Fruit fly (Drosophila melanogaster) whole organism, pupa: ENCODE data around the gene GILT1.

Source experiments
- CG10348 ChIP-seq: fragments of 200-800 bp; sonication (Bioruptor generic); IDR thresholded peaks from 2 replicates; pipeline ENCODE4 v1.3.6; 2022; ENCODE audit warnings: missing biosample characterization, missing genetic modification characterization
- CG12605 ChIP-seq: fragments of 200-800 bp; sonication (Bioruptor generic); IDR thresholded peaks from 2 replicates; pipeline ENCODE4 v1.3.6; 2022; ENCODE audit warnings: missing biosample characterization, missing genetic modification characterization
- CG13204 ChIP-seq: fragments of 200-800 bp; sonication (Bioruptor generic); optimal IDR thresholded peaks from 2 replicates; lab custom pipeline; 2018; ENCODE audit warnings: missing biosample characterization, mild to moderate bottlenecking, missing genetic modification characterization, moderate library complexity
- CG14655 ChIP-seq: fragments of 200-800 bp; sonication (Bioruptor generic); optimal IDR thresholded peaks from 3 replicates; lab custom pipeline; 2017; ENCODE audit warnings: mild to moderate bottlenecking, missing biosample characterization, missing genetic modification reagents, missing genetic modification characterization
- CG15710 ChIP-seq: fragments of 200-800 bp; sonication (Bioruptor generic); optimal IDR thresholded peaks from 2 replicates; lab custom pipeline; 2018; ENCODE audit warnings: missing biosample characterization, mild to moderate bottlenecking, missing genetic modification characterization, moderate library complexity
- CG17806 ChIP-seq: fragments of 200-800 bp; sonication (Bioruptor generic); optimal IDR thresholded peaks from 2 replicates; lab custom pipeline; 2018; ENCODE audit warnings: missing biosample characterization, mild to moderate bottlenecking, missing genetic modification characterization, moderate library complexity
- CG32121 ChIP-seq: fragments of 200-800 bp; sonication (Bioruptor generic); IDR thresholded peaks from 2 replicates; pipeline ENCODE4 v1.3.6; 2022; ENCODE audit warnings: missing biosample characterization, missing genetic modification characterization
- CG34367 ChIP-seq: fragments of 200-800 bp; sonication (Bioruptor generic); optimal IDR thresholded peaks from 2 replicates; lab custom pipeline; 2018; ENCODE audit warnings: missing biosample characterization, mild to moderate bottlenecking, missing genetic modification characterization
- CG4496 ChIP-seq: fragments of 200-800 bp; sonication (Bioruptor generic); IDR thresholded peaks from 3 replicates; pipeline ENCODE4 v1.3.6; 2022; ENCODE audit warnings: missing biosample characterization, missing genetic modification characterization
- CG8159 ChIP-seq: fragments of 200-800 bp; sonication (Bioruptor generic); optimal IDR thresholded peaks from 3 replicates; lab custom pipeline; 2018; ENCODE audit warnings: missing biosample characterization, mild to moderate bottlenecking, missing genetic modification characterization, moderate library complexity
- CG8301 ChIP-seq: fragments of 200-800 bp; sonication (Bioruptor generic); optimal IDR thresholded peaks from 2 replicates; lab custom pipeline; 2018; ENCODE audit warnings: missing biosample characterization, mild to moderate bottlenecking, missing genetic modification characterization
- CG9948 ChIP-seq: fragments of 200-800 bp; sonication (Bioruptor generic); optimal IDR thresholded peaks from 2 replicates; lab custom pipeline; 2018; ENCODE audit warnings: missing biosample characterization, mild to moderate bottlenecking, missing genetic modification characterization, moderate library complexity
- D1 ChIP-seq: fragments of 200-800 bp; sonication (Bioruptor generic); optimal IDR thresholded peaks from 2 replicates; lab custom pipeline; 2018; ENCODE audit warnings: missing biosample characterization, mild to moderate bottlenecking, missing genetic modification characterization, moderate library complexity
- EcR ChIP-seq: fragments of 200-800 bp; sonication (Bioruptor generic); optimal IDR thresholded peaks from 3 replicates; lab custom pipeline; 2019; ENCODE audit warnings: missing biosample characterization, missing genetic modification characterization, mild to moderate bottlenecking, moderate library complexity, missing genetic modification reagents
- Ets98B ChIP-seq: fragments of 200-800 bp; sonication (Bioruptor generic); IDR thresholded peaks from 2 replicates; pipeline ENCODE4 v1.3.6; 2022; ENCODE audit warnings: missing biosample characterization, missing genetic modification characterization
- Pif1A ChIP-seq: fragments of 200-800 bp; sonication (Bioruptor generic); optimal IDR thresholded peaks from 3 replicates; lab custom pipeline; 2016; ENCODE audit warnings: missing biosample characterization, missing genetic modification characterization
- Pif1B ChIP-seq: fragments of 200-800 bp; sonication (Bioruptor generic); optimal IDR thresholded peaks from 3 replicates; lab custom pipeline; 2016; ENCODE audit warnings: missing biosample characterization, missing genetic modification characterization
- Snoo ChIP-seq: fragments of 200-800 bp; sonication (Bioruptor generic); optimal IDR thresholded peaks from 3 replicates; lab custom pipeline; 2017; ENCODE audit warnings: missing biosample characterization, mild to moderate bottlenecking, missing genetic modification characterization, inconsistent platforms
- fd96Ca ChIP-seq: fragments of 200-800 bp; sonication (Bioruptor generic); IDR thresholded peaks from 3 replicates; pipeline ENCODE4 v1.3.6; 2022; ENCODE audit warnings: missing biosample characterization, missing genetic modification characterization
- gl ChIP-seq: fragments of 200-800 bp; sonication (Bioruptor generic); optimal IDR thresholded peaks from 2 replicates; lab custom pipeline; 2018; ENCODE audit warnings: missing biosample characterization, mild to moderate bottlenecking, missing genetic modification characterization
- rn ChIP-seq: fragments of 200-800 bp; sonication (Bioruptor generic); IDR thresholded peaks from 2 replicates; pipeline ENCODE4 v1.3.6; 2022; ENCODE audit warnings: missing biosample characterization, missing genetic modification characterization

The GILT1 gene

DNA sequence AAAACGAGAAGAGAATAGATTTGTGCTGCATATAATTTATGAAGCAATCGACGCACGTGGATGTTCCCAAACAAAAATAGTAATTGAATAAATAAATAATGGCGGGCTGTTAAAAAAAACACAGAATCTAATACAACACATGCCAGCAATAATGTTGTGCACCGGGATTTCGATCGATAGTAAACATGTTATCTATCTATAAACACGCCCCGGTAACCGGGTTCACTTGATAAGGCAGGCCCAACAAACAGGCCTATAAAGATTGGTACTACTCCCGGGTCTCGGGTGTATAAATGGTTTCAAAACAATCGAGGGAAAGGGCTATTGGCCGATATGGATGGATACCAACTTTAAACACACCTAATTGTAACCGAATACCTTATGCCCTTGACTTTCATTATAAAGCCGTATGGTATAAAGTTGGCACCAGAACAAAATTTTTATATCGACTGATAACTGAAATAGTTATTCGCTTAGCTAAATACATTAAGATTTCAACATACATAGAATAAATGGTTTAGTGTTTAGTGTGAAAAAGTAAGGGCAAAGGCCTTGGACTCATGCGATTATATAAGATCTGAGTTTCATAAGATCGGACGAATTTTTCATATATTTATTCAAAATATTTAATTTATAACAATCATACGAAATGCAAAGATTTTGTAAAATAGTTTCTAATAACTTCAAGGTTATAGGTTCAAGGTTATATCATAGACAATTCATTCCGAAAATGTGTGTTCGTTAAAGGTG is 35.8 kb downstream of the GILT1 start:
- TF ChIP-seq Snoo (tag; lab: Kevin White, UChicago) (peak; percentile 24), EcR (GFP tag; lab: Kevin White, UChicago) (peak; percentile 11), D1 (tag; lab: Kevin White, UChicago) (no peak), CG15710 (tag; lab: Kevin White, UChicago) (no peak)

DNA sequence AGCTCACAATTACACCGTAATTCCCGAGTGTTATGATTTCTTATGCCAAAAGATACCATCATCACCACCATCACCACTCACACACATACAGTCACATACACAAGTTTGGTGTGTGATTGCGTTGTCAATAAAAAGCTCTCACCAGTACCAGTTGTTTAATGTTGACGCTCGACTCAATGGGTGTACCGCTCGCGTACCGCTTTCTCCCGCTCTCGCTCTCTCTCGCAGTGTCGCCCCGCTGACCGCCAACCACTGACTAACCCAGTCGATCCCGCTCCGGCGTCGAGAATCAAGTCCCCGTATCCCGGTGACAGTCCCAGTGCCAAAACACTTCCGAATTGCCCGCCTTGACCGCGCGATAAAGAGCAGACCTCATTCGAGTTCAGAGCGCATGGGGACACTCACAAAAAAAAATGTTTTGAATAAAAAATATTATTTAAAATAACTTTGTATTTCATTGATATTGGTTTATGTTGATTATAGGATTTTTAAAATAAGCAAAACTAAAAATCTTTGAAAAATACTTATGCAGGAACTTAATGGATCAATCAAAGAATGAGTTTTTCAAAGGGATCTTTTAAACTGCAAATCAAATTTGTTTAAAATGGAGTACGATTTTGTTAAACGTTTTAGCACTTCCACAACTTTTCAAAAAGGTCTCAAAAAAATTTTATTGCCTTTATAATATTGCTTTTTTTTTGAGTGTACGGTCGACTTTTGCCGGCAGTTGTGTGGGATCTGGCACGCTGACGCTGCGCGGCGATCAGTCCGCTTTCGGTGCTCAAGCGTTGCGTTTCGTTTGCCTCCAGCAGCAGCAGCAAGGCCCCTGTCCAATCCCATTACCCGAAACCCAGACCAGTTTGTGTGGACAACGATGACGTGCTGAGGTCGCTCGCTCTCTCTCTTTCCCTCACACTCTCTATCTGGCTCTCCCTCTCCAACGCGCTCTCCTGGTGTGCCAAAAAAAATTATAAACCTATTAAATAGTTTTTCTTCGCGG is 37.2 kb downstream of the GILT1 start, which contains the start of gene Dic1:
TSS of gene Dic1 (plus strand) at position 764 of the 1,000 bp plus-strand sequence.
- peak; percentile 96 for TF ChIP-seq CG17806 (tag; lab: Kevin White, UChicago)
- peak; percentile 90 for TF ChIP-seq Ets98B (GFP tag; lab: Robert Waterston, UW)
- TF ChIP-seq CG13204 (GFP tag; lab: Kevin White, UChicago): peak; percentile 94
- TF ChIP-seq Pif1B (GFP tag; lab: Kevin White, UChicago): peak; percentile 93
- peak; percentile 85 for TF ChIP-seq rn
- TF ChIP-seq CG8301 (tag; lab: Kevin White, UChicago): peak; percentile 98
- peak; percentile 95 for TF ChIP-seq CG15710 (tag; lab: Kevin White, UChicago)
- peak; percentile 97 for TF ChIP-seq Snoo (tag; lab: Kevin White, UChicago)
- TF ChIP-seq D1 (tag; lab: Kevin White, UChicago): peak; percentile 98
- peak; percentile 94 for TF ChIP-seq Pif1A
- peak; percentile 85 for TF ChIP-seq CG12605 (GFP tag; lab: Robert Waterston, UW)
- peak; percentile 98 for TF ChIP-seq CG14655 (GFP tag; lab: Kevin White, UChicago)
- TF ChIP-seq CG10348 (GFP tag; lab: Robert Waterston, UW): peak; percentile 56; the same call in 1 of the 2 replicates
- TF ChIP-seq CG4496 (GFP tag; lab: Robert Waterston, UW): peak; percentile 91
- TF ChIP-seq CG8159 (tag; lab: Kevin White, UChicago): peak; percentile 98
- peak; percentile 94 for TF ChIP-seq CG32121
- peak; percentile 83 for TF ChIP-seq fd96Ca
- peak; percentile 89 for TF ChIP-seq CG34367 (tag; lab: Kevin White, UChicago)
- TF ChIP-seq EcR (GFP tag; lab: Kevin White, UChicago): peak; percentile 39
- peak; percentile 51 for TF ChIP-seq gl (tag; lab: Kevin White, UChicago)
- peak; percentile 94 for TF ChIP-seq CG9948

DNA sequence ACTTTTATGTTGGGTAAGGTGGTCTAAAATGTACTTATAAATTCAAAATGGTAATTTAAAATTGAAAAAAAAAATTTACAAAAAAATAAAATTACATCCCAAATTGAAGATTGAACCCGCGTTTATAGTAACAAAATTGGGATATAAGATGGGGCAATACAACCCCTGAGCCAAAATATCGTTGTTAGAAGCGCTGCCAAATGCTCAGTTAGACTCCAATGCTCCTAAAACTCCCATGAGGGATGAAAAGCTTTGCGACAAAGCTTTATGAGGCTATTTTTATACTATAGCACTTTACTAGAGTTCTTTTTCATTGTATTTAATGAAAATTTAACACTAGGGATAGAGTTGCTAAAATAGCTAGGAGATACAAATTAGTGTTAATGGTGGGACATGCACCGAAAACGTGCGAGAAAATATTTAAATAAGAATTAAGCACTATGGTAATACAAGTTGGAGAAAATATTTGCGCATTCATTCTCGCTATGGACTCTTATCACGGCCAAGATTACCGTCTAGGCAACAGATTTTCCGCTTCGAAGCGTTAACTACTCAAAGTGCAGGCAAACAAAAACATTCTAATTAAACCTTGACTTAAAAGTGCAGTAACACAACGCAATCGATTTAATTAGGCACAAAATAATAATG is 38.2 kb downstream of the GILT1 start:
- TF ChIP-seq fd96Ca: no peak
- TF ChIP-seq Pif1B (GFP tag; lab: Kevin White, UChicago): no peak
- TF ChIP-seq Pif1A: no peak
- TF ChIP-seq CG17806 (tag; lab: Kevin White, UChicago): no peak
- TF ChIP-seq CG9948: no peak
- TF ChIP-seq gl (tag; lab: Kevin White, UChicago): no peak
- no peak for TF ChIP-seq rn
- no peak for TF ChIP-seq D1 (tag; lab: Kevin White, UChicago)
- no peak for TF ChIP-seq CG32121
- TF ChIP-seq CG12605 (GFP tag; lab: Robert Waterston, UW): no peak
- TF ChIP-seq CG34367 (tag; lab: Kevin White, UChicago): no peak
- TF ChIP-seq Ets98B (GFP tag; lab: Robert Waterston, UW): no peak
- TF ChIP-seq CG13204 (GFP tag; lab: Kevin White, UChicago): no peak
- no peak for TF ChIP-seq CG8159 (tag; lab: Kevin White, UChicago)

DNA sequence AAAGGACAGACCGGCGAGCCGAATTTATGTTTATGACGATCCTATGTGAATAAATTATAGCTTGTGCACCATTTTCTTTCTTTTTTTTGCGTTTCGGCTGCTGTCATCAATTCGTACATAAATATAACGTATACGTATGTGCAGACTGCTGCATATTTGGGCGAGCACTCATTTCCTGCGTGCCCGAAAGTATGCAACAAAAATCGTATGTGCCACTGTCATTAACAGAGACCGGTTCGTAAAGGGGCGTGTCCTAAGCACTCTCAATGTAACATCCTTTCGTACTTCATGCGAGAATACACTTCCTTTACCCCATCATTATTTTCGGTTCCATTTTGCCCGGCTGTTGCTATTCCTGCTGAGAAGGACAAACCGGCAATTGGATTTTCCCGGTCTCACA is 41.6 kb downstream of the GILT1 start:
- TF ChIP-seq CG8159 (tag; lab: Kevin White, UChicago) (no peak), CG10348 (GFP tag; lab: Robert Waterston, UW) (no peak), CG15710 (tag; lab: Kevin White, UChicago) (no peak), CG12605 (GFP tag; lab: Robert Waterston, UW) (no peak), CG32121 (no peak), CG9948 (no peak), Pif1A (peak; percentile 30), D1 (tag; lab: Kevin White, UChicago) (peak; percentile 18), EcR (GFP tag; lab: Kevin White, UChicago) (no peak), Ets98B (GFP tag; lab: Robert Waterston, UW) (no peak), CG4496 (GFP tag; lab: Robert Waterston, UW) (peak; percentile 78)

DNA sequence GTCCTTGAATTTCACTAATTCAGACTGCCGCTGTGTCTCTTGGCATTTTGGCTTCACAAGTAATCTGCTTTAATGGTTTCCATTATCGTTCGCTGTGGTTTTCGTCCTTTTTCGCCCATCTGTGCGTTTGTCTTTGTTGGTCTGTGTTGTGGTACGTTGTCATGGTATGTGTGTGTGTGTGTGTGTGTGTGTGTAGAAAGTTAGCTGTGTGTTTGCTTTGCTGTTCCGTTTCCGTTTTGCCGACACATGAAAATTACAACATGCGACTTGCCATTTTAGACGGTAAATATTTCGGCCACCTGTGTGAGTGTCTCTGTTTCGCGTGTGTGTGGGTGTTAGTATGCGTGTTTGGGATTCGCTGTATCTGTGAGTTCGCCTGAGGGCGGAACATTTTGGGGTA is 44.7 kb downstream of the GILT1 start:
- no peak for TF ChIP-seq CG34367 (tag; lab: Kevin White, UChicago)
- TF ChIP-seq CG14655 (GFP tag; lab: Kevin White, UChicago): no peak
- TF ChIP-seq Pif1A: no peak
- no peak for TF ChIP-seq rn
- no peak for TF ChIP-seq CG13204 (GFP tag; lab: Kevin White, UChicago)
- TF ChIP-seq CG8159 (tag; lab: Kevin White, UChicago): no peak
- TF ChIP-seq CG32121: no peak
- no peak for TF ChIP-seq D1 (tag; lab: Kevin White, UChicago)
- TF ChIP-seq CG12605 (GFP tag; lab: Robert Waterston, UW): no peak
- no peak for TF ChIP-seq EcR (GFP tag; lab: Kevin White, UChicago)
- TF ChIP-seq Snoo (tag; lab: Kevin White, UChicago): no peak
- no peak for TF ChIP-seq fd96Ca
- no peak for TF ChIP-seq CG9948
- TF ChIP-seq CG10348 (GFP tag; lab: Robert Waterston, UW): no peak
- no peak for TF ChIP-seq CG15710 (tag; lab: Kevin White, UChicago)
- TF ChIP-seq gl (tag; lab: Kevin White, UChicago): no peak
- no peak for TF ChIP-seq CG4496 (GFP tag; lab: Robert Waterston, UW)
- TF ChIP-seq CG17806 (tag; lab: Kevin White, UChicago): no peak
